Worm (Caenorhabditis elegans) whole organism, young adult: ENCODE data around the gene C06C3.4.
A peak's percentile ranks its signal among the peaks of the same experiment; 100 is the strongest.

Source experiments
- C06A6.2 ChIP-seq: fragments of 200-800 bp; sonication (Bioruptor generic); conservative IDR thresholded peaks from 2 replicates; pipeline ENCODE4 v1.3.6; 2022; ENCODE audit warnings: missing genetic modification characterization, missing compliant biosample characterization
- F49E8.2 ChIP-seq: sonication (generic microtip); optimal IDR thresholded peaks from 3 replicates; lab custom pipeline; 2017; ENCODE audit warnings: missing genetic modification characterization, mild to moderate bottlenecking, missing compliant biosample characterization, antibody characterized with exemption, moderate library complexity; ENCODE audit not compliant: insufficient read depth
- T26A5.8 ChIP-seq: sonication (generic microtip); optimal IDR thresholded peaks from 2 replicates; lab custom pipeline; 2016; ENCODE audit warnings: missing genetic modification characterization, missing compliant biosample characterization
- Y53G8AR.9 ChIP-seq: fragments of 200-800 bp; sonication (Bioruptor generic); conservative IDR thresholded peaks from 2 replicates; pipeline ENCODE4 v1.3.6; 2022; ENCODE audit warnings: missing genetic modification reagents, missing genetic modification characterization, missing compliant biosample characterization
- Y56A3A.18 ChIP-seq: fragments of 200-800 bp; sonication (Bioruptor generic); IDR thresholded peaks from 2 replicates; pipeline ENCODE4 v1.3.6; 2022; ENCODE audit warnings: missing genetic modification reagents, missing genetic modification characterization, missing compliant biosample characterization
- ZK185.1 ChIP-seq: sonication (generic microtip); optimal IDR thresholded peaks from 2 replicates; lab custom pipeline; 2016; ENCODE audit warnings: mild to moderate bottlenecking, missing genetic modification characterization, missing compliant biosample characterization; ENCODE audit not compliant: poor library complexity, severe bottlenecking
- akir-1 ChIP-seq: fragments of 200-800 bp; sonication (Bioruptor generic); optimal IDR thresholded peaks from 2 replicates; lab custom pipeline; 2018; ENCODE audit warnings: mild to moderate bottlenecking, missing genetic modification characterization, moderate library complexity, missing compliant biosample characterization
- attf-5 ChIP-seq: fragments of 200-800 bp; sonication (Bioruptor generic); optimal IDR thresholded peaks from 2 replicates; lab custom pipeline; 2018; ENCODE audit warnings: mild to moderate bottlenecking, missing genetic modification characterization, missing compliant biosample characterization
- bed-1 ChIP-seq: fragments of 200-800 bp; sonication (Bioruptor generic); IDR thresholded peaks from 2 replicates; pipeline ENCODE4 v1.3.6; 2022; ENCODE audit warnings: missing genetic modification reagents, missing genetic modification characterization, missing compliant biosample characterization
- ceh-40 ChIP-seq: fragments of 200-800 bp; sonication (Bioruptor generic); IDR thresholded peaks from 2 replicates; pipeline ENCODE4 v1.3.6; 2022; ENCODE audit warnings: missing genetic modification characterization, missing compliant biosample characterization
- efl-1 ChIP-seq: fragments of 150-350 bp; optimal IDR thresholded peaks from 2 replicates; lab custom pipeline; 2014; ENCODE audit warnings: missing biosample characterization, missing genetic modification reagents, missing genetic modification characterization
- egl-18 ChIP-seq: fragments of 200-800 bp; sonication (Bioruptor generic); IDR thresholded peaks from 2 replicates; pipeline ENCODE4 v1.3.6; 2022; ENCODE audit warnings: missing genetic modification reagents, missing genetic modification characterization, missing compliant biosample characterization
- ets-4 ChIP-seq: fragments of 200-800 bp; sonication (Bioruptor generic); optimal IDR thresholded peaks from 2 replicates; lab custom pipeline; 2018; ENCODE audit warnings: mild to moderate bottlenecking, missing genetic modification characterization, missing compliant biosample characterization
- hrde-1 ChIP-seq: sonication (generic microtip); optimal IDR thresholded peaks from 2 replicates; lab custom pipeline; 2016; ENCODE audit warnings: missing genetic modification characterization, mild to moderate bottlenecking, missing compliant biosample characterization, moderate library complexity, missing genotype, missing genetic modification reagents, borderline replicate concordance
- madf-6 ChIP-seq: fragments of 200-800 bp; sonication (Bioruptor generic); IDR thresholded peaks from 2 replicates; pipeline ENCODE4 v1.3.6; 2022; ENCODE audit warnings: missing genetic modification reagents, missing genetic modification characterization, missing compliant biosample characterization
- mcd-1 ChIP-seq: fragments of 200-800 bp; sonication (Bioruptor generic); IDR thresholded peaks from 2 replicates; pipeline ENCODE4 v1.3.6; 2022; ENCODE audit warnings: missing genetic modification reagents, missing genetic modification characterization, missing compliant biosample characterization
- nhr-120 ChIP-seq: fragments of 200-800 bp; sonication (Bioruptor generic); IDR thresholded peaks from 2 replicates; pipeline ENCODE4 v1.3.6; 2022; ENCODE audit warnings: missing genetic modification characterization, missing compliant biosample characterization
- nhr-179 ChIP-seq: sonication (generic microtip); optimal IDR thresholded peaks from 2 replicates; lab custom pipeline; 2016; ENCODE audit warnings: mild to moderate bottlenecking, missing genetic modification characterization, missing compliant biosample characterization
- nhr-80 ChIP-seq: sonication (generic microtip); optimal IDR thresholded peaks from 2 replicates; lab custom pipeline; 2016; ENCODE audit warnings: missing genetic modification characterization, missing compliant biosample characterization
- snpc-4 ChIP-seq, 5 experiments: fragments of 150-350 bp in 1 of 5; sonication (generic microtip) in 4 of 5; optimal IDR thresholded peaks; 2 replicates each; lab custom pipeline; 2014 to 2018; ENCODE audit warnings: missing genetic modification characterization in 5 of 5, missing biosample characterization in 3 of 5, antibody characterized with exemption in 2 of 5, mild to moderate bottlenecking in 2 of 5, missing compliant biosample characterization in 2 of 5, missing genotype in 2 of 5, moderate library complexity in 2 of 5, missing genetic modification reagents in 1 of 5
- tbp1 ChIP-seq: fragments of 200-800 bp; sonication (Bioruptor generic); optimal IDR thresholded peaks from 2 replicates; lab custom pipeline; 2018; ENCODE audit warnings: mild to moderate bottlenecking, missing genetic modification characterization, missing compliant biosample characterization
- zim-3 ChIP-seq: sonication (generic microtip); optimal IDR thresholded peaks from 2 replicates; lab custom pipeline; 2017; ENCODE audit warnings: mild to moderate bottlenecking, missing genetic modification characterization, moderate library complexity, missing compliant biosample characterization
- ztf-18 ChIP-seq: sonication (generic microtip); optimal IDR thresholded peaks from 2 replicates; lab custom pipeline; 2016; ENCODE audit warnings: missing genotype, mild to moderate bottlenecking, missing genetic modification characterization, missing compliant biosample characterization
- ztf-28 ChIP-seq: fragments of 200-800 bp; sonication (Bioruptor generic); IDR thresholded peaks from 2 replicates; pipeline ENCODE4 v1.3.6; 2022; ENCODE audit warnings: missing genetic modification reagents, missing genetic modification characterization, missing compliant biosample characterization

The C06C3.4 gene

DNA sequence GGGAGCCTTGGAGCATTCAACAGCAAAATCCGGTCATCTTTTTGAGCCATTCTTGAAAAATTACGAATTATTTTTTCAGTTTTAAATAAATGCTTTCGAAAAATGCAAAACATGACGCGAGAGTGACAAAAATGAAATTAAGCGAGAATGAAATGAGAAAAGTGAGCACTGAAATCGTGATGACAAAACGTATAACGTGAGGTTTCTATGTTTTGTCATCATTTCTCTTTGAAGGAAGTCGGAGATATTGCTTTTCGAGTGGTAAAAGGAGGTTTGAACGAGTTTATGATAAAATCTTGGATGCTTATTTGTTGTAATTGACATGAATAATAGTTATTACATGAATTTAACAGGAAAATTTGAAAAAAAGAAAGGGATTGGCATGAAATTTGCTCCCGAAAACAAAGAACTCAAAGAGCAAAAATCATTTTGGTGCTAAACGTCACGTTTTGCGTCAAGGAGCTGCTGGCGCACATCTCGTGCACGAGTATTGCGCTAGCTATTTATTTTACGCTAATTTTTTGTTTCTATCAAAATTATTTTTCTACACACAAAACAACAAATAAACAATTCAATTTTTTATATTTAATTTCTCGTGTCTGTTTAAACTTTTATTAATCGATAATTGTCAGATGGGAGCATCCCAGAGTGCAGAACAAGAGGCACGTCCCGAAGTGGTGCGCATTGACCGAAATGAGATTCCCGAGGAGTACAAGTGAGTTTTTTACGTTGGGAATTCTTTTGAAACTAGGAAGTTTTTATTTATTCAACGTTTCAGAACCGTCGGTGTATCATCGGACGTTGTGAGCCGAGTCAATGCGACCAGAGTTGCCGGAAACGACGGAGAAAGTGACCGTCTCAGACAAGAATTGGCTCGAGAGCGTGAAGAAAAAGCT lies 43.5 kb downstream of the C06C3.4 start, which contains the start of the genes gss-1 and chch-3 (continued):
- TF ChIP-seq madf-6 (GFP tag; lab: Robert Waterston, UW) = peak; percentile 51
- peak; percentile 7 for TF ChIP-seq efl-1 (GFP tag; lab: Kevin White, UChicago)
- TF ChIP-seq ets-4 (GFP tag; lab: Kevin White, UChicago) = no peak
- TF ChIP-seq ztf-28 (GFP tag; lab: Robert Waterston, UW) = no peak
- no peak for TF ChIP-seq akir-1 (GFP tag; lab: Kevin White, UChicago)
- TF ChIP-seq mcd-1 = peak; percentile 40; the same call in 1 of the 2 replicates
- peak; percentile 93 for TF ChIP-seq ztf-18 (tag; lab: Kevin White, UChicago)
- peak; percentile 74 for TF ChIP-seq nhr-80 (tag; lab: Kevin White, UChicago)
- no peak for TF ChIP-seq Y56A3A.18
- TF ChIP-seq bed-1 = no peak
- peak; percentile 32 for TF ChIP-seq attf-5
- no peak for TF ChIP-seq snpc-4 (GFP tag; optimal IDR thresholded peaks at IDR 0.05; lab: Kevin White, UChicago)
- TF ChIP-seq snpc-4 (tag; optimal IDR thresholded peaks at IDR 0.05; lab: Kevin White, UChicago) = peak in 1 of 4 experiments; percentile 21
- TF ChIP-seq tbp1 = peak; percentile 30
- peak; percentile 25 for TF ChIP-seq ZK185.1 (tag; lab: Kevin White, UChicago)
- no peak for TF ChIP-seq zim-3 (tag; lab: Kevin White, UChicago)

DNA sequence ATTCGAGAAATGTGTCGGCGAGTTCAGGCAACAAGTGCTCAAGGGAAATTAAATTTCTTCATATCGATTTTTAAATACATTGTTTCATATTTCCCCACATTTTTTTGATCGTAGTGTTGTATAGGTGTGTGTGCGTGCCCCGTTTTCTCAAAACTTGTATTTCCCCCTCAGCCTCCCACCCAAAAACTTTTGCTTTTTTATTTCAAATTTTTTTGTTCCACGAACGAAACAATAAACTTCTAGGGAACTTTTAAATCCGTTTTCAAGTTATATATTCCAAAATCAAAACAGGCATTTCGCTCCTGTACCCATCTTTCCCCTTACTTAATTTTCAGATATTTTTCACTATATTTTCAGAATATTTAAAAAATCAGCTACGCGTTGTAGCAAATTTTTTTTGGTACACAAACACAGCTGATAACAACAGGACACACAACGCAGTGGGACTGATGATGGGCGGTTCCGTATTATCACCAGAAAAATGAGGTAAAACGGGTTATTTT lies 45.0 kb downstream of the C06C3.4 start, which contains the start of the genes M176.4 and M176.16:
Gene M176.4, plus strand, starts transcription at position 301 of the 503 bp plus-strand sequence.
Gene M176.16, plus strand, starts transcription at position 453 of the 503 bp plus-strand sequence.
- TF ChIP-seq hrde-1 (tag; lab: Kevin White, UChicago) (no peak), nhr-120 (GFP tag; lab: Robert Waterston, UW) (no peak), nhr-80 (tag; lab: Kevin White, UChicago) (peak; percentile 53)

ce11 chrII:9418843-9419532 lies 45.9 kb downstream of the C06C3.4 start:
- TF ChIP-seq nhr-80 (tag; lab: Kevin White, UChicago) = peak; percentile 28
- no peak for TF ChIP-seq C06A6.2
- TF ChIP-seq, all 124 proteins: peak for 1

- TF ChIP-seq T26A5.8 (tag; lab: Kevin White, UChicago) = no peak
- no peak for TF ChIP-seq nhr-179
- no peak for TF ChIP-seq F49E8.2 (tag; lab: Kevin White, UChicago)
- TF ChIP-seq ets-4 (GFP tag; lab: Kevin White, UChicago) = no peak
- TF ChIP-seq Y53G8AR.9 (GFP tag; lab: Robert Waterston, UW) = no peak
- TF ChIP-seq egl-18 (GFP tag; lab: Robert Waterston, UW) = no peak
- TF ChIP-seq ceh-40 (GFP tag; lab: Robert Waterston, UW) = no peak
These were observed 48.9 kb downstream of the C06C3.4 start, which contains the start of gene M176.11 for ce11 chrII:9421969-9422368. TSS of gene M176.11 (plus strand) at chrII:9422269.
